Worm (Caenorhabditis elegans): ENCODE data around the gene K03H6.5.

- no peak for TF ChIP-seq him-1 (tag; optimal IDR thresholded peaks at IDR 0.05)
- no peak for TF ChIP-seq dao-5 (tag; optimal IDR thresholded peaks at IDR 0.05)
- TF ChIP-seq W03F9.2 (tag; optimal IDR thresholded peaks at IDR 0.05) = no peak
These were observed 26.0 kb downstream of the K03H6.5 start, which contains the start of gene txt-4 for ce11 chrIV:1510241-1510640.
